Worm (Caenorhabditis elegans) whole organism, midembryonic: Measurements from ENCODE around the gene srw-34.

Source experiments
- cog-1 ChIP-seq: sonication (generic microtip); optimal IDR thresholded peaks from 2 replicates; lab custom pipeline; 2016; ENCODE audit warnings: missing genetic modification characterization, missing compliant biosample characterization
- flt-1 ChIP-seq: fragments of 200-800 bp; sonication (Bioruptor generic); IDR thresholded peaks from 2 replicates; pipeline ENCODE4 v1.3.6; 2022; ENCODE audit warnings: missing genetic modification characterization, missing compliant biosample characterization
- klf-2 ChIP-seq: fragments of 200-800 bp; sonication (Bioruptor generic); conservative IDR thresholded peaks from 2 replicates; pipeline ENCODE4 v1.3.6; 2022; ENCODE audit warnings: missing genetic modification reagents, missing genetic modification characterization, missing compliant biosample characterization
- med-1 ChIP-seq: sonication (generic microtip); optimal IDR thresholded peaks from 2 replicates; lab custom pipeline; 2017; ENCODE audit warnings: missing genetic modification characterization, mild to moderate bottlenecking, missing compliant biosample characterization, antibody characterized with exemption, missing genetic modification reagents; ENCODE audit not compliant: insufficient read depth
- ref-1 ChIP-seq: fragments of 200-800 bp; sonication (Bioruptor generic); conservative IDR thresholded peaks from 2 replicates; pipeline ENCODE4 v1.3.6; 2022; ENCODE audit warnings: missing genetic modification reagents, missing genetic modification characterization, missing compliant biosample characterization
- ztf-23 ChIP-seq: fragments of 200-800 bp; sonication (Bioruptor generic); IDR thresholded peaks from 2 replicates; pipeline ENCODE4 v1.3.6; 2022; ENCODE audit warnings: missing genetic modification reagents, missing genetic modification characterization, missing compliant biosample characterization
- ztf-29 ChIP-seq: fragments of 200-800 bp; sonication (Bioruptor generic); IDR thresholded peaks from 2 replicates; pipeline ENCODE4 v1.3.6; 2022; ENCODE audit warnings: missing genetic modification reagents, missing genetic modification characterization, missing compliant biosample characterization

ce11 chrV:16552929-16553328, 30.8 kb upstream of the srw-34 start, which contains the start of gene Y32B12B.4:
- TF ChIP-seq cog-1 (tag; lab: Kevin White, UChicago) = no peak
- peak; percentile 83 for TF ChIP-seq klf-2 (GFP tag; lab: Robert Waterston, UW)
- peak; percentile 86 for TF ChIP-seq ztf-23 (GFP tag; lab: Robert Waterston, UW)
- peak; percentile 83 for TF ChIP-seq ref-1
- no peak for TF ChIP-seq med-1 (GFP tag; lab: Kevin White, UChicago)
- no peak; the same call in 1 of the 2 replicates for TF ChIP-seq ztf-29 (GFP tag; lab: Robert Waterston, UW)
- TF ChIP-seq flt-1 (GFP tag; lab: Robert Waterston, UW) = peak; percentile 84
